Fruit fly (Drosophila melanogaster) whole organism, embryonic: ENCODE results near the gene Irbp18.

Experiments
- Asciz ChIP-seq: fragments of 200-800 bp; sonication (Bioruptor generic); optimal IDR thresholded peaks from 2 replicates; lab custom pipeline; 2017; ENCODE audit warnings: missing biosample characterization, mild to moderate bottlenecking, missing genetic modification characterization, missing genetic modification reagents
- Atf6 ChIP-seq: fragments of 200-800 bp; sonication (Bioruptor generic); IDR thresholded peaks from 2 replicates; pipeline ENCODE4 v1.3.6; 2022; ENCODE audit warnings: missing biosample characterization, missing genetic modification characterization
- CG10209 ChIP-seq: fragments of 200-800 bp; sonication (Bioruptor generic); optimal IDR thresholded peaks from 3 replicates; lab custom pipeline; 2017; ENCODE audit warnings: missing biosample characterization, mild to moderate bottlenecking, missing genetic modification characterization, missing genetic modification reagents
- CG11456 ChIP-seq: fragments of 200-800 bp; sonication (Bioruptor generic); IDR thresholded peaks from 3 replicates; pipeline ENCODE4 v1.3.6; 2022; ENCODE audit warnings: missing biosample characterization, missing genetic modification characterization
- CG11695 ChIP-seq: fragments of 200-800 bp; sonication (Bioruptor generic); IDR thresholded peaks from 3 replicates; pipeline ENCODE4 v1.3.6; 2022; ENCODE audit warnings: missing biosample characterization, missing genetic modification characterization
- CG13287 ChIP-seq: fragments of 200-800 bp; sonication (Bioruptor generic); IDR thresholded peaks from 2 replicates; pipeline ENCODE4 v1.3.6; 2022; ENCODE audit warnings: missing biosample characterization, missing genetic modification characterization; ENCODE audit not compliant: partially characterized antibody
- CG13424 ChIP-seq: fragments of 200-800 bp; sonication (Bioruptor generic); optimal IDR thresholded peaks from 2 replicates; lab custom pipeline; 2019; ENCODE audit warnings: missing biosample characterization, mild to moderate bottlenecking, missing genetic modification characterization, moderate library complexity
- CG13624 ChIP-seq: fragments of 200-800 bp; sonication (Bioruptor generic); optimal IDR thresholded peaks from 2 replicates; lab custom pipeline; 2016; ENCODE audit warnings: missing biosample characterization, missing genetic modification characterization
- CG14710 ChIP-seq: fragments of 200-800 bp; sonication (Bioruptor generic); optimal IDR thresholded peaks from 3 replicates; lab custom pipeline; 2019; ENCODE audit warnings: missing biosample characterization, mild to moderate bottlenecking, missing genetic modification characterization, moderate library complexity
- CG16779 ChIP-seq: fragments of 200-800 bp; sonication (Bioruptor generic); IDR thresholded peaks from 2 replicates; pipeline ENCODE4 v1.3.6; 2022; ENCODE audit warnings: missing biosample characterization, missing genetic modification characterization
- CG17385 ChIP-seq: fragments of 200-800 bp; sonication (Bioruptor generic); optimal IDR thresholded peaks from 3 replicates; lab custom pipeline; 2018; ENCODE audit warnings: missing biosample characterization, mild to moderate bottlenecking, missing genetic modification characterization
- CG18599 ChIP-seq: fragments of 200-800 bp; sonication (Bioruptor generic); optimal IDR thresholded peaks from 3 replicates; lab custom pipeline; 2017; ENCODE audit warnings: missing biosample characterization, missing genetic modification characterization, mild to moderate bottlenecking, moderate library complexity, missing genetic modification reagents
- CG2116 ChIP-seq: fragments of 200-800 bp; sonication (Bioruptor generic); optimal IDR thresholded peaks from 3 replicates; lab custom pipeline; 2018; ENCODE audit warnings: missing biosample characterization, mild to moderate bottlenecking, missing genetic modification characterization
- CG2202 ChIP-seq: fragments of 200-800 bp; sonication (Bioruptor generic); optimal IDR thresholded peaks from 2 replicates; lab custom pipeline; 2018; ENCODE audit warnings: missing biosample characterization, mild to moderate bottlenecking, missing genetic modification characterization
- CG2678 ChIP-seq: fragments of 200-800 bp; sonication (Bioruptor generic); optimal IDR thresholded peaks from 3 replicates; lab custom pipeline; 2019; ENCODE audit warnings: missing biosample characterization, mild to moderate bottlenecking, missing genetic modification characterization, moderate library complexity
- CG31224 ChIP-seq: fragments of 200-800 bp; sonication (Bioruptor generic); IDR thresholded peaks from 2 replicates; pipeline ENCODE4 v1.3.6; 2022; ENCODE audit warnings: missing biosample characterization, missing genetic modification characterization
- CG31441 ChIP-seq: fragments of 200-800 bp; sonication (Bioruptor generic); IDR thresholded peaks from 2 replicates; pipeline ENCODE4 v1.3.6; 2022; ENCODE audit warnings: missing biosample characterization, missing genetic modification characterization
- CG32767 ChIP-seq: fragments of 200-800 bp; sonication (Bioruptor generic); IDR thresholded peaks from 2 replicates; pipeline ENCODE4 v1.3.6; 2022; ENCODE audit warnings: missing biosample characterization, missing genetic modification characterization
- CG3407 ChIP-seq: fragments of 200-800 bp; sonication (Bioruptor generic); optimal IDR thresholded peaks from 2 replicates; lab custom pipeline; 2018; ENCODE audit warnings: missing biosample characterization, mild to moderate bottlenecking, missing genetic modification characterization
- CG3847 ChIP-seq: fragments of 200-800 bp; sonication (Bioruptor generic); IDR thresholded peaks from 2 replicates; pipeline ENCODE4 v1.3.6; 2022; ENCODE audit warnings: missing biosample characterization, missing genetic modification characterization
- CG4282 ChIP-seq: fragments of 200-800 bp; sonication (Bioruptor generic); optimal IDR thresholded peaks from 2 replicates; lab custom pipeline; 2016; ENCODE audit warnings: missing biosample characterization, missing genetic modification characterization
- CG7357 ChIP-seq: fragments of 200-800 bp; sonication (Bioruptor generic); IDR thresholded peaks from 3 replicates; pipeline ENCODE4 v1.3.6; 2022; ENCODE audit warnings: missing biosample characterization, missing genetic modification characterization
- CG8388 ChIP-seq: fragments of 200-800 bp; sonication (Bioruptor generic); optimal IDR thresholded peaks from 2 replicates; lab custom pipeline; 2019; ENCODE audit warnings: missing biosample characterization, mild to moderate bottlenecking, missing genetic modification characterization, moderate library complexity
- CkIIα-i1 ChIP-seq: fragments of 200-800 bp; sonication (Bioruptor generic); IDR thresholded peaks from 2 replicates; pipeline ENCODE4 v1.3.6; 2022; ENCODE audit warnings: missing biosample characterization, missing genetic modification characterization
- D19B ChIP-seq: fragments of 200-800 bp; sonication (Bioruptor generic); optimal IDR thresholded peaks from 2 replicates; lab custom pipeline; 2017; ENCODE audit warnings: missing biosample characterization, mild to moderate bottlenecking, missing genetic modification characterization
- Dbx ChIP-seq: fragments of 200-800 bp; sonication (Bioruptor generic); IDR thresholded peaks from 3 replicates; pipeline ENCODE4 v1.3.6; 2022; ENCODE audit warnings: missing biosample characterization, missing genetic modification characterization
- Deaf1 ChIP-seq: fragments of 200-800 bp; optimal IDR thresholded peaks from 3 replicates; lab custom pipeline; 2019; ENCODE audit warnings: missing biosample characterization, mild to moderate bottlenecking, missing genetic modification characterization, moderate library complexity
- Jarid2 ChIP-seq: fragments of 200-800 bp; sonication (Bioruptor generic); optimal IDR thresholded peaks from 3 replicates; lab custom pipeline; 2017; ENCODE audit warnings: mild to moderate bottlenecking, missing biosample characterization, missing genetic modification reagents, missing genetic modification characterization
- Meics ChIP-seq: fragments of 200-800 bp; sonication (Bioruptor generic); optimal IDR thresholded peaks from 2 replicates; lab custom pipeline; 2017; ENCODE audit warnings: missing biosample characterization, mild to moderate bottlenecking, missing genetic modification characterization
- Mes4 ChIP-seq: fragments of 200-800 bp; sonication (Bioruptor generic); optimal IDR thresholded peaks from 2 replicates; lab custom pipeline; 2016; ENCODE audit warnings: missing biosample characterization, missing genetic modification characterization
- Optix ChIP-seq: fragments of 200-800 bp; sonication (Bioruptor generic); IDR thresholded peaks from 3 replicates; pipeline ENCODE4 v1.3.6; 2022; ENCODE audit warnings: missing biosample characterization, missing genetic modification characterization
- Tbp ChIP-seq: fragments of >200 bp; optimal IDR thresholded peaks from 2 replicates; lab custom pipeline; 2018; ENCODE audit warnings: missing biosample characterization, missing genetic modification characterization
- al ChIP-seq: fragments of 200-800 bp; sonication (Bioruptor generic); IDR thresholded peaks from 2 replicates; pipeline ENCODE4 v1.3.6; 2022; ENCODE audit warnings: missing biosample characterization, missing genetic modification characterization
- ara ChIP-seq: fragments of 200-800 bp; sonication (Bioruptor generic); IDR thresholded peaks from 2 replicates; pipeline ENCODE4 v1.3.6; 2022; ENCODE audit warnings: missing biosample characterization, missing genetic modification characterization
- bab2 ChIP-seq: fragments of 200-800 bp; sonication (Bioruptor generic); optimal IDR thresholded peaks from 2 replicates; lab custom pipeline; 2016; ENCODE audit warnings: missing biosample characterization, missing genetic modification characterization
- cato ChIP-seq: fragments of 200-800 bp; sonication (Bioruptor generic); optimal IDR thresholded peaks from 2 replicates; lab custom pipeline; 2016; ENCODE audit warnings: missing biosample characterization, missing genetic modification characterization, borderline replicate concordance
- crol ChIP-seq: fragments of 200-800 bp; sonication (Bioruptor generic); IDR thresholded peaks from 2 replicates; pipeline ENCODE4 v1.3.6; 2022; ENCODE audit warnings: missing biosample characterization, missing genetic modification characterization
- danr ChIP-seq: fragments of 200-800 bp; sonication (Bioruptor generic); IDR thresholded peaks from 2 replicates; pipeline ENCODE4 v1.3.6; 2022; ENCODE audit warnings: missing biosample characterization, missing genetic modification characterization
- gcm2 ChIP-seq: fragments of 200-800 bp; sonication (Bioruptor generic); optimal IDR thresholded peaks from 2 replicates; lab custom pipeline; 2016; ENCODE audit warnings: missing biosample characterization, missing genetic modification characterization
- gfzf ChIP-seq: fragments of 200-800 bp; sonication (Bioruptor generic); optimal IDR thresholded peaks from 2 replicates; lab custom pipeline; 2016; ENCODE audit warnings: missing biosample characterization, mild to moderate bottlenecking, missing genetic modification characterization, moderate library complexity
- jing ChIP-seq: fragments of 200-800 bp; sonication (Bioruptor generic); optimal IDR thresholded peaks from 2 replicates; lab custom pipeline; 2018; ENCODE audit warnings: missing biosample characterization, mild to moderate bottlenecking, missing genetic modification characterization
- pfk ChIP-seq: fragments of 200-800 bp; sonication (Bioruptor generic); optimal IDR thresholded peaks from 2 replicates; lab custom pipeline; 2018; ENCODE audit warnings: missing biosample characterization, mild to moderate bottlenecking, missing genetic modification characterization, moderate library complexity
- repo ChIP-seq: fragments of 200-800 bp; sonication (Bioruptor generic); optimal IDR thresholded peaks from 2 replicates; lab custom pipeline; 2016; ENCODE audit warnings: missing biosample characterization, missing genetic modification characterization
- run ChIP-seq: fragments of 200-800 bp; sonication (Bioruptor generic); optimal IDR thresholded peaks from 3 replicates; lab custom pipeline; 2018; ENCODE audit warnings: missing biosample characterization, mild to moderate bottlenecking, missing genetic modification characterization
- salm ChIP-seq: fragments of 200-800 bp; sonication (Bioruptor generic); optimal IDR thresholded peaks from 2 replicates; lab custom pipeline; 2018; ENCODE audit warnings: missing biosample characterization, mild to moderate bottlenecking, missing genetic modification characterization
- tgo ChIP-seq: fragments of 200-800 bp; sonication (Bioruptor generic); IDR thresholded peaks from 3 replicates; pipeline ENCODE4 v1.3.6; 2022; ENCODE audit warnings: missing biosample characterization, missing genetic modification characterization
- tll ChIP-seq, 2 experiments: fragments of 200-800 bp in 1 of 2; fragments of >200 bp in 1 of 2; sonication (Bioruptor generic) in 1 of 2; optimal IDR thresholded peaks; 2 replicates each; lab custom pipeline; 2017 to 2019; ENCODE audit warnings: missing biosample characterization in 2 of 2, missing genetic modification characterization in 2 of 2, mild to moderate bottlenecking in 1 of 2, moderate library complexity in 1 of 2
- unpg ChIP-seq: fragments of 200-800 bp; sonication (Bioruptor generic); optimal IDR thresholded peaks from 3 replicates; lab custom pipeline; 2018; ENCODE audit warnings: missing biosample characterization, mild to moderate bottlenecking, missing genetic modification characterization, moderate library complexity
- wdn ChIP-seq: fragments of 200-800 bp; sonication (Bioruptor generic); IDR thresholded peaks from 2 replicates; pipeline ENCODE4 v1.3.6; 2022; ENCODE audit warnings: missing biosample characterization, missing genetic modification characterization
- wor ChIP-seq: fragments of 200-800 bp; sonication (Bioruptor generic); IDR thresholded peaks from 2 replicates; pipeline ENCODE4 v1.3.6; 2022; ENCODE audit warnings: missing biosample characterization, missing genetic modification characterization

Gene Irbp18

DNA sequence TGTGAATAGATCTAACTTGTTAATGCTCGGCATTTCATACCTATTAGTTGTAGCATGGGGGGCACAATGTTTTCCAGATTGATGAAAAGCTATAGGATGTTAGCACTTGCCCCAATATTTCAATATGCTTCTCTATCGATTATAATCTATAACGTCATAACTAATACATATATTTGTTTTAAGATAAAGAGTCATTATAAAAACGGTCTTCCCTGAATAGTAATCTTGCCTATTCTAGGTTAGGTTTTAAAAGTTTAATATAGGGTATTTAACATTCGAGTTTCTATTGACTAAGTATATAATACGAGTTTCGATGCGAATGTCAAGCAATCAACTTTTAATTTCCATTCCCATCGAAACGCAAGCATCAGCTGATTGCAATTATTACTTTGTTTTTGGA, 36.8 kb downstream of the Irbp18 start, which contains the start of the genes CG6321 and Blos2 (continued):
- TF ChIP-seq CG31441 (peak; percentile 84), ara (GFP tag; lab: Robert Waterston, UW) (0 out of 2 replicates have a peak, but pooled peaks have one; percentile 34), Deaf1 (tag; lab: Kevin White, UChicago) (peak; percentile 66), CG16779 (no peak), crol (GFP tag; lab: Robert Waterston, UW) (no peak), tll (GFP tag; optimal IDR thresholded peaks at IDR 0.05; lab: Kevin White, UChicago) (no peak), CG31224 (GFP tag; lab: Robert Waterston, UW) (0 out of 2 replicates have a peak, but pooled peaks have one; percentile 45), CkIIα-i1 (GFP tag; lab: Robert Waterston, UW) (no peak), CG2116 (peak; percentile 25), danr (0 out of 2 replicates have a peak, but pooled peaks have one; percentile 44), repo (GFP tag; lab: Kevin White, UChicago) (no peak), CG32767 (GFP tag; lab: Robert Waterston, UW) (0 out of 2 replicates have a peak, but pooled peaks have one; percentile 21), CG13624 (GFP tag; lab: Kevin White, UChicago) (peak; percentile 57), gfzf (no peak), pfk (GFP tag; lab: Kevin White, UChicago) (no peak), Mes4 (GFP tag; lab: Kevin White, UChicago) (peak; percentile 20), run (tag; lab: Kevin White, UChicago) (peak; percentile 59), CG13287 (0 out of 2 replicates have a peak, but pooled peaks have one; percentile 14), CG13424 (tag; lab: Kevin White, UChicago) (peak; percentile 84), CG3847 (GFP tag; lab: Robert Waterston, UW) (peak; percentile 53; the same call in 1 of the 2 replicates), Asciz (GFP tag; lab: Kevin White, UChicago) (peak; percentile 59), D19B (peak; percentile 98), gcm2 (GFP tag; lab: Kevin White, UChicago) (peak; percentile 24), tgo (GFP tag; lab: Robert Waterston, UW) (peak; percentile 64; the same call in 1 of the 3 replicates), CG4282 (GFP tag; lab: Kevin White, UChicago) (no peak), CG17385 (GFP tag; lab: Kevin White, UChicago) (peak; percentile 77), Meics (GFP tag; lab: Kevin White, UChicago) (peak; percentile 85), wor (GFP tag; lab: Robert Waterston, UW) (no peak), CG18599 (GFP tag; lab: Kevin White, UChicago) (peak; percentile 85), Jarid2 (GFP tag; lab: Kevin White, UChicago) (no peak), jing (GFP tag; lab: Kevin White, UChicago) (peak; percentile 12), wdn (no peak), Tbp (GFP tag; lab: Kevin White, UChicago) (no peak), CG11456 (GFP tag; lab: Robert Waterston, UW) (peak; percentile 57; the same call in 1 of the 3 replicates), CG10209 (GFP tag; lab: Kevin White, UChicago) (peak; percentile 70), Atf6 (peak; percentile 66), Dbx (peak; percentile 63; the same call in 2 of the 3 replicates), cato (GFP tag; lab: Kevin White, UChicago) (no peak), unpg (GFP tag; lab: Kevin White, UChicago) (peak; percentile 87), CG3407 (GFP tag; lab: Kevin White, UChicago) (peak; percentile 24), CG8388 (GFP tag; lab: Kevin White, UChicago) (peak; percentile 77), salm (tag; lab: Kevin White, UChicago) (peak; percentile 77), CG14710 (tag; lab: Kevin White, UChicago) (peak; percentile 82), CG2202 (tag; lab: Kevin White, UChicago) (peak; percentile 32), bab2 (GFP tag; lab: Kevin White, UChicago) (peak; percentile 61), CG2678 (tag; lab: Kevin White, UChicago) (peak; percentile 89), CG11695 (peak; percentile 82), Optix (no peak), CG7357 (GFP tag; lab: Robert Waterston, UW) (peak; percentile 45; the same call in 1 of the 3 replicates), al (GFP tag; lab: Robert Waterston, UW) (peak; percentile 60; the same call in 1 of the 2 replicates)
